Fruit fly (Drosophila melanogaster): ENCODE results near the gene CG10428.
A peak's percentile ranks its signal among the peaks of the same experiment; 100 is the strongest.

The CG10428 gene

dm6 chr2L:18966214-18966556 lies 17.5 kb downstream of the CG10428 start (continued):
- TF ChIP-seq CG12155 (GFP tag; optimal IDR thresholded peaks at IDR 0.05), result peak; percentile 59
- TF ChIP-seq CG16815 (GFP tag; optimal IDR thresholded peaks at IDR 0.05), result peak; percentile 8
- peak in 1 of 3 experiments; percentile 6 for TF ChIP-seq lola (GFP tag; optimal IDR thresholded peaks at IDR 0.05)
- peak; percentile 76 for TF ChIP-seq scrt (GFP tag; optimal IDR thresholded peaks at IDR 0.05)
- TF ChIP-seq pan (optimal IDR thresholded peaks at IDR 0.05), result no peak
- TF ChIP-seq pan (GFP tag; optimal IDR thresholded peaks at IDR 0.05 in 1 of 2, IDR thresholded peaks at IDR 0.05 in 1 of 2), result peak in 1 of 2 experiments; percentile 92
- no peak for TF ChIP-seq HLHmδ (GFP tag; optimal IDR thresholded peaks at IDR 0.05)
- TF ChIP-seq CG18599 (GFP tag; optimal IDR thresholded peaks at IDR 0.05), result peak; percentile 93
- no peak for TF ChIP-seq vnd (GFP tag; IDR thresholded peaks at IDR 0.05; ENCODE audit: partially characterized antibody)
- TF ChIP-seq Dek (tag; optimal IDR thresholded peaks at IDR 0.05), result peak; percentile 85
- TF ChIP-seq Nf-YC (tag; optimal IDR thresholded peaks at IDR 0.05), result peak; percentile 45
- TF ChIP-seq NC2α (GFP tag; optimal IDR thresholded peaks at IDR 0.05), result no peak
- peak; percentile 19 for TF ChIP-seq NC2β (GFP tag; optimal IDR thresholded peaks at IDR 0.05)
- no peak for TF ChIP-seq Dll (GFP tag; IDR thresholded peaks at IDR 0.05; ENCODE audit: partially characterized antibody)
- no peak for TF ChIP-seq bbx (GFP tag; IDR thresholded peaks at IDR 0.05; ENCODE audit: partially characterized antibody)
- TF ChIP-seq H2.0 (GFP tag; IDR thresholded peaks at IDR 0.05), result peak; percentile 88
- peak; percentile 74; the same call in 1 of the 2 replicates for TF ChIP-seq danr (GFP tag; IDR thresholded peaks at IDR 0.05)
- TF ChIP-seq CG43689 (GFP tag; IDR thresholded peaks at IDR 0.05), result peak; percentile 67
- peak; percentile 83 for TF ChIP-seq MBD-R2 (GFP tag; IDR thresholded peaks at IDR 0.05)
- peak; percentile 44 for TF ChIP-seq sd (tag; optimal IDR thresholded peaks at IDR 0.05)
- TF ChIP-seq Neu2 (GFP tag; optimal IDR thresholded peaks at IDR 0.05; ENCODE audit: borderline replicate concordance), result no peak
- peak; percentile 73 for TF ChIP-seq Xbp1 (GFP tag; optimal IDR thresholded peaks at IDR 0.05)
- TF ChIP-seq klu (GFP tag; IDR thresholded peaks at IDR 0.05), result peak; percentile 80
- TF ChIP-seq abd-A (tag; optimal IDR thresholded peaks at IDR 0.05), result no peak
- peak; percentile 88 for TF ChIP-seq CG6175 (GFP tag; IDR thresholded peaks at IDR 0.05)
- peak; percentile 95 for TF ChIP-seq lab (GFP tag; optimal IDR thresholded peaks at IDR 0.05)
- peak; percentile 76; the same call in 2 of the 3 replicates for TF ChIP-seq CG11560 (tag; IDR thresholded peaks at IDR 0.05)
- TF ChIP-seq CG11085 (GFP tag; IDR thresholded peaks at IDR 0.05), result peak; percentile 88
- TF ChIP-seq Vsx1 (GFP tag; optimal IDR thresholded peaks at IDR 0.05), result peak; percentile 37
- TF ChIP-seq ro (GFP tag; IDR thresholded peaks at IDR 0.05), result peak; percentile 70
- TF ChIP-seq dm (GFP tag; optimal IDR thresholded peaks at IDR 0.05), result no peak
- peak; percentile 60 for TF ChIP-seq dmrt11E (tag; optimal IDR thresholded peaks at IDR 0.05)

- TF ChIP-seq row (GFP tag; IDR thresholded peaks at IDR 0.05) (peak; percentile 69), C15 (GFP tag; IDR thresholded peaks at IDR 0.05) (0 out of 3 replicates have a peak, but pooled peaks have one; percentile 45), sna (GFP tag; IDR thresholded peaks at IDR 0.05; ENCODE audit: partially characterized antibody) (no peak), CG13296 (GFP tag; optimal IDR thresholded peaks at IDR 0.05) (peak; percentile 65), lbe (GFP tag; optimal IDR thresholded peaks at IDR 0.05) (peak; percentile 51), zfh2 (GFP tag; optimal IDR thresholded peaks at IDR 0.05) (no peak), CG2889 (GFP tag; IDR thresholded peaks at IDR 0.05) (no peak; the same call in 2 of the 3 replicates), Fer3 (tag; optimal IDR thresholded peaks at IDR 0.05) (peak; percentile 67), tx (GFP tag; optimal IDR thresholded peaks at IDR 0.05) (no peak), dysf (GFP tag; IDR thresholded peaks at IDR 0.05) (peak; percentile 64; the same call in 2 of the 3 replicates), cwo (GFP tag; optimal IDR thresholded peaks at IDR 0.05) (peak; percentile 59), CG11695 (GFP tag; IDR thresholded peaks at IDR 0.05) (peak; percentile 68), amos (GFP tag; IDR thresholded peaks at IDR 0.05; ENCODE audit: partially characterized antibody) (no peak), Rx (GFP tag; IDR thresholded peaks at IDR 0.05) (no peak), nmo (GFP tag; optimal IDR thresholded peaks at IDR 0.05) (no peak), eve (GFP tag; optimal IDR thresholded peaks at IDR 0.05) (no peak), CG4854 (GFP tag; optimal IDR thresholded peaks at IDR 0.05) (no peak), Bteb2 (GFP tag; optimal IDR thresholded peaks at IDR 0.05) (no peak), exex (tag; optimal IDR thresholded peaks at IDR 0.05) (peak; percentile 23), MTF-1 (GFP tag; optimal IDR thresholded peaks at IDR 0.05; ENCODE audit: borderline replicate concordance) (no peak)
These were observed 18.2 kb downstream of the CG10428 start for dm6 chr2L:18966844-18967243.
